Worm (Caenorhabditis elegans): Measurements from ENCODE around the gene B0280.17.
A peak's percentile ranks its signal among the peaks of the same experiment; 100 is the strongest.

Gene B0280.17

DNA sequence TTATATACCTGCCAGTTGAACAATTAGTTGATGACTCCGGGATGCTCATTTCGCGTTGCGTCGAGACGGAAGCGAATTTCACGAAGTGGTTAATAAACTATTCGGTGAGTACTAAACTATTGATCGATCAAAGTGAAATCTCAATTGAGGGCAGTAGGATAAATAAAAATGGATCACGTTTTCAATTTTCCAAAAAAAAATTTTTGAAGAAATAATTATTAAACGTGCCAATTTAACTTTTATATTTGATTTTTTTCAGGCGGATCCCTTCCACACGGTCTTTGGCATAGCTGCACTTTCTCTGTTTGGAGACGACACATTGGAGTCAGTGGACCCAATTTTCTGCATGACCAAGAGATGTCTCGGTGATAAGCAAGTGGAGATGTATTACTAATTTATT is at the start of gene B0280.17:
Gene B0280.17 (minus strand): TSS at position 101 of the 400 bp plus-strand sequence.
- TF ChIP-seq ama-1 (optimal IDR thresholded peaks at IDR 0.05) (no peak), F37D6.2 (tag; optimal IDR thresholded peaks at IDR 0.05) (no peak), ztf-11 (tag; optimal IDR thresholded peaks at IDR 0.05) (no peak), dmd-9 (GFP tag; IDR thresholded peaks at IDR 0.05) (no peak), nhr-6 (tag; optimal IDR thresholded peaks at IDR 0.05) (no peak), T20F7.1 (GFP tag; optimal IDR thresholded peaks at IDR 0.05) (no peak), mes-2 (tag; optimal IDR thresholded peaks at IDR 0.05; ENCODE audit: poor library complexity, severe bottlenecking) (no peak), gei-8 (GFP tag; optimal IDR thresholded peaks at IDR 0.05) (no peak), daf-19 (GFP tag; conservative IDR thresholded peaks at IDR 0.05) (no peak), jun-1 (tag; optimal IDR thresholded peaks at IDR 0.05) (no peak), fkh-10 (GFP tag; optimal IDR thresholded peaks at IDR 0.05) (no peak)

DNA sequence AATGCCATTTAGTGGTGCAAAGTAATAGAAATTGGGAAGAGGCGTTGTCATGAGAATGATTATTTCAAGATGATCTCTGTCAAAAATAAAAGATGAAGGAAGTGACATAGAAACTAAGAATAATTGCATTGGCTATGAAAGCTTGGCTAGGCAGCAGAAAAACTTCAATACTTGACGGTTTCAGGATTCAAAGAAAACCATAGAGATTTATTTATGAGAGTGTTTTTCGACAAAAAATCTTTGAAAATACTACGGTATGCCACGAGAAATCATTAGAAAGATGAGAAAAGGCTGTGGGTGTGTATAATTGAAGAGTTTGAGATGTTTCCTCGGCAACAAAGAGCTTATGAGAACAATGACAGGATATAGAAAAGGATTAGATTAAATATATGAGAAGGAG is 49.6 kb upstream of the B0280.17 start, which contains the start of gene F37C12.14:
Gene F37C12.14 (minus strand): TSS at position 101 of the 400 bp plus-strand sequence.
- TF ChIP-seq zip-2 (tag; optimal IDR thresholded peaks at IDR 0.05), result no peak
- TF ChIP-seq nhr-48 (tag; optimal IDR thresholded peaks at IDR 0.05), result no peak
- no peak for TF ChIP-seq jun-1 (tag; optimal IDR thresholded peaks at IDR 0.05)
- no peak for TF ChIP-seq mdl-1 (tag; optimal IDR thresholded peaks at IDR 0.05)
- TF ChIP-seq ces-1 (GFP tag; optimal IDR thresholded peaks at IDR 0.05), result no peak
- no peak for TF ChIP-seq zfp-3 (GFP tag; conservative IDR thresholded peaks at IDR 0.05)
- no peak for TF ChIP-seq sdz-12 (GFP tag; optimal IDR thresholded peaks at IDR 0.05)
- no peak for TF ChIP-seq lin-38 (GFP tag; IDR thresholded peaks at IDR 0.05)
- TF ChIP-seq mxl-3 (GFP tag; optimal IDR thresholded peaks at IDR 0.05), result no peak
- no peak for TF ChIP-seq spr-1 (tag; optimal IDR thresholded peaks at IDR 0.05)
- no peak for TF ChIP-seq Y5F2A.4 (GFP tag; optimal IDR thresholded peaks at IDR 0.05)
- no peak for TF ChIP-seq nhr-102 (tag; optimal IDR thresholded peaks at IDR 0.05)
- TF ChIP-seq snpc-4 (tag; optimal IDR thresholded peaks at IDR 0.05), result no peak
- no peak for TF ChIP-seq tag-97 (GFP tag; IDR thresholded peaks at IDR 0.05)
- no peak for TF ChIP-seq Y48G9A.11 (GFP tag; IDR thresholded peaks at IDR 0.05)
- no peak for TF ChIP-seq set-16 (GFP tag; IDR thresholded peaks at IDR 0.05)
- TF ChIP-seq Y75B8A.6 (GFP tag; IDR thresholded peaks at IDR 0.05), result no peak
- no peak for TF ChIP-seq nhr-77 (tag; optimal IDR thresholded peaks at IDR 0.05)
- TF ChIP-seq php-3 (GFP tag; IDR thresholded peaks at IDR 0.05), result no peak
- no peak for TF ChIP-seq ZK337.2 (GFP tag; IDR thresholded peaks at IDR 0.05)

DNA sequence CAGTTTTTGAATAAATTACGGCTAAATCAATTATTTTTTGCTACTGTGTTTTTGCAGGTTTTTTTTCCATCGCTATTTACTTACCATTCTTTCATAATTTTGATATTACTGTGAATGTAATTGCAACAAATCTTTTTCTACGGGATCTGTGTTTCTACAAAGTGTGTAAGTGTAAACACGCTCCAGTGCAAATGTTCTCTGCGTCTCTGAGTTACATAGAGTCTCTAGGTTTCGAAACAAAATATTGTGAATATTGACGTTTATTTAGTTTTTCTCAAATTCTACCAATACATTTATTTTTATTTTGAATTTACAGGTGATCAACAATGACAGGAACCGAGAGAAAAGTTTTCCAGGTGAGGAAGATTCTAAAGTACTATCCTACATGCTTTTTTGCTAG is 48.1 kb upstream of the B0280.17 start, which contains the start of gene yju-2:
Gene yju-2 (plus strand): TSS at position 315 of the 400 bp plus-strand sequence.
- TF ChIP-seq lin-38 (GFP tag; IDR thresholded peaks at IDR 0.05) (peak; percentile 86), zfp-2 (tag; optimal IDR thresholded peaks at IDR 0.05) (peak; percentile 36), mes-2 (tag; optimal IDR thresholded peaks at IDR 0.05; ENCODE audit: poor library complexity, severe bottlenecking) (peak; percentile 89), ZK546.5 (tag; optimal IDR thresholded peaks at IDR 0.05) (no peak), zag-1 (tag; optimal IDR thresholded peaks at IDR 0.05) (no peak), F44E2.7 (GFP tag; IDR thresholded peaks at IDR 0.05) (no peak), nhr-10 (tag; optimal IDR thresholded peaks at IDR 0.05) (no peak), dmd-8 (GFP tag; IDR thresholded peaks at IDR 0.05) (no peak), unc-130 (GFP tag; optimal IDR thresholded peaks at IDR 0.05) (peak; percentile 8), lsy-2 (tag; optimal IDR thresholded peaks at IDR 0.05) (peak in 1 of 2 experiments; percentile 86), snpc-4 (tag; optimal IDR thresholded peaks at IDR 0.05) (no peak), aly-2 (tag; optimal IDR thresholded peaks at IDR 0.05) (no peak), ces-1 (GFP tag; optimal IDR thresholded peaks at IDR 0.05) (no peak), nhr-77 (tag; optimal IDR thresholded peaks at IDR 0.05) (peak; percentile 32), aha-1 (tag) (peak; percentile 42), nhr-6 (tag; optimal IDR thresholded peaks at IDR 0.05) (peak; percentile 60), hif-1 (tag; optimal IDR thresholded peaks at IDR 0.05) (peak in 1 of 2 experiments; percentile 47), mdt-29 (GFP tag; IDR thresholded peaks at IDR 0.05) (no peak), nhr-237 (tag; optimal IDR thresholded peaks at IDR 0.05) (no peak), ztf-7 (tag; optimal IDR thresholded peaks at IDR 0.05) (peak; percentile 18), dve-1 (tag; optimal IDR thresholded peaks at IDR 0.05; ENCODE audit: insufficient read depth) (peak; percentile 55), nhr-102 (tag; optimal IDR thresholded peaks at IDR 0.05) (no peak), T20F7.1 (GFP tag; optimal IDR thresholded peaks at IDR 0.05) (peak; percentile 62), lin-13 (GFP tag; optimal IDR thresholded peaks at IDR 0.05) (peak; percentile 72), ama-1 (optimal IDR thresholded peaks at IDR 0.05) (peak; percentile 1), daf-16 (GFP tag; optimal IDR thresholded peaks at IDR 0.05) (no peak), daf-16 (tag; optimal IDR thresholded peaks at IDR 0.05) (peak; percentile 66), nhr-11 (tag; optimal IDR thresholded peaks at IDR 0.05) (peak; percentile 39), fkh-10 (GFP tag; optimal IDR thresholded peaks at IDR 0.05) (peak; percentile 2)
